Worm (Caenorhabditis elegans): ENCODE data around the gene anoh-2.

The anoh-2 gene

DNA sequence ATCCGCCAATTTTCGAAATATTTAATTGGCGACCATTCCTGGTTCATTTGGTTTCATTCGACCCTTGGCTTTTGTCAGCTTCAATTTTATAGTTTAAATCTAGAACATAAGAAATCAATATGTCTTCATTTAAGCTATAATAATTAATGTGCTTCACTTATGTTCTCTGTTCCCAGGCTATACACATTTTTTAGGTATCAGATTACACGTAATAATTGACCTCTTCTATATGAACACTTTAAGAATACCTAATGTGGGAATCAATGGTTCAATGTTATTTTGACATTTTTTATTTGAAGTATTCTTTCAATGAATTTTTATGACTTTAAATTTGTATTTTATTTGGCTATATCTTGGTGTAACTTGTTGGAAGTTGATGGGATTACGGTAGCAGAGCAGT lies 51.2 kb downstream of the anoh-2 start, which contains the start of gene lgc-7:
Gene lgc-7, plus strand, starts transcription at position 301 of the 400 bp plus-strand sequence.
- no peak for TF ChIP-seq unc-62 (GFP tag; optimal IDR thresholded peaks at IDR 0.05)

DNA sequence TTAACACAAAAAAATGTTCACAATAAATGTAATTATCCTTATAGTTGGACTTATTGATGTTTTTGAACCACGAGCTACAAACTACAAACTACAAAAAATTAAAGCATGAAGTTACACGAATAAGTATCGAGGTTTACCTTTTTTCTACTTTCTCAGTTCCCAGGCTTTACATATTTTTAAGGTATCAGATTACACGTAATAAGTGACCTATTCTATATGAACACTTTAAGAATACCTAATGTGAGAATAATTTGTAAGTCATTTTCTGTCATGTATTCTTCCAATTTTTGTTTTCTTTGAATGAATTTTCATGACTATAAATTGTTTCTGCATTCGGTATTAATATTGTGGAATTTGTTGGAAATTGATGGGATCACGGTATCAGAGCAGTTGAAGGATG lies 57.4 kb downstream of the anoh-2 start, which contains the start of gene lgc-8:
Gene lgc-8, plus strand, starts transcription at position 301 of the 400 bp plus-strand sequence.
- no peak for TF ChIP-seq unc-62 (GFP tag; optimal IDR thresholded peaks at IDR 0.05)

Data from whole organism, dauer.